Worm (Caenorhabditis elegans): ENCODE results near the gene Y39B6A.43.

Y39B6A.43 gene

DNA sequence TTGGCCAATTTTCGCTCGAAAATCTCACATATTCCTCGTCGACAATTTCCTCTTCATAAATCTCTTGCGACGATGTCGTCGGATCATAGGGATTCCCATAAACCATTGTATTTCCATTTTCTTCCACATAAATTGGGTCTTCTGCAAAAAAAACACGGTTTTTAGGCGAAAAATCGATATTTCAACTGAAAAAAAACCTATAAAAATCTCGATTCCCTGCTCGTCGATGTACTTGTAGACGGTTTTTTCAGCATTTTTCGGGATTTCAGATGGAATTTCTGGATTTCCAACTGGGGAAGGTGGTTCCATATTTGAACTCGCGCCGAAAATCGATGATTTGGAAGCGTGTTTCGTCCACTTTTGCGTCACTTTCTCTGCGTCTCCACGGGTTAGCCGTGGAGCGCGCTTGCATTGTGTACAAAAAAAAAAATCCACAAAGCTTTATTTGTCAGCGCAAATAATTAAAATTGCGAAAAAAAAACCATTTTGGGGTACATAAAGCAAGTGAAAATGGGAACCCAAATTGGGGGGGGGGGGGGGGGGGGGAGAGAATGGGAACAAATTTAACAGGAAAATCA lies at the start of gene Y39B6A.43:
TSS of gene Y39B6A.43 (minus strand) at position 351 of the 578 bp plus-strand sequence.
- TF ChIP-seq nhr-237 (tag; optimal IDR thresholded peaks at IDR 0.05): peak; percentile 86
- TF ChIP-seq nhr-129 (tag; optimal IDR thresholded peaks at IDR 0.05): peak; percentile 96
- no peak for TF ChIP-seq lin-39 (tag; optimal IDR thresholded peaks at IDR 0.05)
- TF ChIP-seq nhr-10 (tag; optimal IDR thresholded peaks at IDR 0.05): peak; percentile 87
- TF ChIP-seq R02D3.7 (tag; optimal IDR thresholded peaks at IDR 0.05): peak; percentile 79
- peak; percentile 94 to 97 for TF ChIP-seq lsy-2 (tag; optimal IDR thresholded peaks at IDR 0.05)
- TF ChIP-seq lin-11 (tag; optimal IDR thresholded peaks at IDR 0.05): peak; percentile 93
- peak; percentile 68 for TF ChIP-seq ZK546.5 (tag; optimal IDR thresholded peaks at IDR 0.05)
- TF ChIP-seq nhr-11 (tag; optimal IDR thresholded peaks at IDR 0.05): no peak
- no peak for TF ChIP-seq peb-1 (tag; optimal IDR thresholded peaks at IDR 0.05)
- TF ChIP-seq sma-3 (GFP tag; optimal IDR thresholded peaks at IDR 0.05): peak; percentile 91
- TF ChIP-seq sma-9 (GFP tag; optimal IDR thresholded peaks at IDR 0.05): peak; percentile 93
- no peak for TF ChIP-seq sma-9 (tag; optimal IDR thresholded peaks at IDR 0.05)
- TF ChIP-seq Y55F3AM.14 (GFP tag; optimal IDR thresholded peaks at IDR 0.05): peak; percentile 93
- peak; percentile 57 for TF ChIP-seq skn-1 (tag; optimal IDR thresholded peaks at IDR 0.05)
- peak; percentile 99 for TF ChIP-seq unc-55 (GFP tag; optimal IDR thresholded peaks at IDR 0.05)
- peak; percentile 83 for TF ChIP-seq snpc-4 (tag; optimal IDR thresholded peaks at IDR 0.05)
- TF ChIP-seq ztf-1 (GFP tag; conservative IDR thresholded peaks at IDR 0.05): no peak
- no peak for TF ChIP-seq ztf-11 (tag; optimal IDR thresholded peaks at IDR 0.05)
- no peak for TF ChIP-seq elt-1 (tag; optimal IDR thresholded peaks at IDR 0.05)
- TF ChIP-seq dmd-4 (tag; optimal IDR thresholded peaks at IDR 0.05): no peak
- TF ChIP-seq alr-1 (tag; optimal IDR thresholded peaks at IDR 0.05): no peak
- TF ChIP-seq gmeb-1 (tag; optimal IDR thresholded peaks at IDR 0.05): peak; percentile 99
- TF ChIP-seq ceh-82 (tag; optimal IDR thresholded peaks at IDR 0.05): peak; percentile 93
- peak; percentile 94 for TF ChIP-seq sem-4 (tag; optimal IDR thresholded peaks at IDR 0.05)
- TF ChIP-seq ama-1 (optimal IDR thresholded peaks at IDR 0.05): no peak
- peak; percentile 92 for TF ChIP-seq mab-5 (tag; optimal IDR thresholded peaks at IDR 0.05)
- TF ChIP-seq ztf-4 (tag; optimal IDR thresholded peaks at IDR 0.05): peak; percentile 81
- peak; percentile 91 for TF ChIP-seq C34F6.9 (tag; optimal IDR thresholded peaks at IDR 0.05)
- TF ChIP-seq zag-1 (tag; optimal IDR thresholded peaks at IDR 0.05): peak; percentile 90
- TF ChIP-seq mdl-1 (tag; optimal IDR thresholded peaks at IDR 0.05): peak in 1 of 2 experiments; percentile 72
- TF ChIP-seq egl-27 (tag; optimal IDR thresholded peaks at IDR 0.05): peak; percentile 80
- peak; percentile 91 for TF ChIP-seq nhr-6 (tag; optimal IDR thresholded peaks at IDR 0.05)
- TF ChIP-seq fos-1 (tag; optimal IDR thresholded peaks at IDR 0.05): peak; percentile 90
- no peak for TF ChIP-seq nhr-23 (tag; optimal IDR thresholded peaks at IDR 0.05)
- TF ChIP-seq crh-2 (tag; optimal IDR thresholded peaks at IDR 0.05): peak; percentile 97
- TF ChIP-seq nhr-12 (tag; optimal IDR thresholded peaks at IDR 0.05): no peak
- peak; percentile 85 for TF ChIP-seq unc-39 (tag; optimal IDR thresholded peaks at IDR 0.05)
- peak; percentile 55 for TF ChIP-seq ceh-16 (tag; optimal IDR thresholded peaks at IDR 0.05)
- peak; percentile 19 for TF ChIP-seq mbf-1 (tag; optimal IDR thresholded peaks at IDR 0.05)
- peak; percentile 90 for TF ChIP-seq nhr-77 (tag; optimal IDR thresholded peaks at IDR 0.05)
- TF ChIP-seq blmp-1 (tag; optimal IDR thresholded peaks at IDR 0.05; ENCODE audit: insufficient read depth): peak; percentile 67
- TF ChIP-seq nhr-25 (tag; optimal IDR thresholded peaks at IDR 0.05): peak; percentile 96
- no peak for TF ChIP-seq elt-3 (tag; optimal IDR thresholded peaks at IDR 0.05)
- TF ChIP-seq nhr-21 (tag; optimal IDR thresholded peaks at IDR 0.05): peak; percentile 94
- peak; percentile 88 for TF ChIP-seq F13H6.1 (tag; optimal IDR thresholded peaks at IDR 0.05)
- TF ChIP-seq aly-2 (tag; optimal IDR thresholded peaks at IDR 0.05): no peak
- peak; percentile 99 for TF ChIP-seq lin-13 (GFP tag; optimal IDR thresholded peaks at IDR 0.05)
- TF ChIP-seq unc-62 (GFP tag; optimal IDR thresholded peaks at IDR 0.05): no peak

All from whole organism, L2 larva.